Worm (Caenorhabditis elegans) whole organism, L4 larva: ENCODE results near the gene R05G9.1.

Experiments
- F26F4.8 ChIP-seq: fragments of 200-800 bp; sonication (Bioruptor generic); conservative IDR thresholded peaks from 2 replicates; pipeline ENCODE4 v1.3.6; 2022; ENCODE audit warnings: missing genetic modification characterization, missing compliant biosample characterization
- F37D6.2 ChIP-seq: sonication (generic microtip); optimal IDR thresholded peaks from 2 replicates; lab custom pipeline; 2016; ENCODE audit warnings: mild to moderate bottlenecking, missing genetic modification characterization, missing compliant biosample characterization
- F44E2.7 ChIP-seq: fragments of 200-800 bp; sonication (Bioruptor generic); IDR thresholded peaks from 2 replicates; pipeline ENCODE4 v2.1.2; 2022; ENCODE audit warnings: missing genetic modification characterization, missing compliant biosample characterization
- F49E8.2 ChIP-seq: sonication (generic microtip); optimal IDR thresholded peaks from 2 replicates; lab custom pipeline; 2016; ENCODE audit warnings: missing compliant biosample characterization, mild to moderate bottlenecking, missing genetic modification characterization, borderline replicate concordance
- T20F7.1 ChIP-seq: fragments of 200-800 bp; sonication (Bioruptor generic); optimal IDR thresholded peaks from 2 replicates; lab custom pipeline; 2018; ENCODE audit warnings: mild to moderate bottlenecking, missing genetic modification characterization, missing compliant biosample characterization
- Y105C5A.15 ChIP-seq: fragments of 200-800 bp; sonication (Bioruptor generic); IDR thresholded peaks from 2 replicates; pipeline ENCODE4 v1.3.6; 2022; ENCODE audit warnings: missing genetic modification characterization, missing compliant biosample characterization
- Y48G9A.11 ChIP-seq: fragments of 200-800 bp; sonication (Bioruptor generic); IDR thresholded peaks from 2 replicates; pipeline ENCODE4 v1.3.6; 2022; ENCODE audit warnings: missing genetic modification reagents, missing genetic modification characterization, missing compliant biosample characterization
- Y5F2A.4 ChIP-seq: fragments of 200-800 bp; sonication (Bioruptor generic); optimal IDR thresholded peaks from 2 replicates; lab custom pipeline; 2018; ENCODE audit warnings: mild to moderate bottlenecking, missing genetic modification characterization, missing compliant biosample characterization
- Y75B8A.6 ChIP-seq: fragments of 200-800 bp; sonication (Bioruptor generic); IDR thresholded peaks from 2 replicates; pipeline ENCODE4 v1.3.6; 2022; ENCODE audit warnings: missing genetic modification reagents, missing genetic modification characterization, missing compliant biosample characterization
- arid-1 ChIP-seq: fragments of 200-800 bp; sonication (Bioruptor generic); conservative IDR thresholded peaks from 2 replicates; pipeline ENCODE4 v1.3.6; 2022; ENCODE audit warnings: missing genetic modification reagents, missing genetic modification characterization, missing compliant biosample characterization
- ceh-28 ChIP-seq: fragments of 150-350 bp; optimal IDR thresholded peaks from 2 replicates; lab custom pipeline; 2014; ENCODE audit warnings: missing biosample characterization, missing genetic modification reagents, missing genetic modification characterization
- ceh-82 ChIP-seq: sonication (generic microtip); optimal IDR thresholded peaks from 2 replicates; lab custom pipeline; 2017; ENCODE audit warnings: missing biosample characterization, missing genetic modification characterization
- ctbp-1 ChIP-seq: fragments of 200-800 bp; sonication (Bioruptor generic); IDR thresholded peaks from 2 replicates; pipeline ENCODE4 v1.3.6; 2022; ENCODE audit warnings: missing genetic modification reagents, missing genetic modification characterization, missing compliant biosample characterization
- daf-12 ChIP-seq: fragments of 150-350 bp; optimal IDR thresholded peaks from 2 replicates; lab custom pipeline; 2014; ENCODE audit warnings: missing biosample characterization, missing genetic modification reagents, missing genetic modification characterization
- daf-16 ChIP-seq, 3 experiments: sonication (generic microtip); optimal IDR thresholded peaks; 2 replicates each; lab custom pipeline; 2016 to 2017; ENCODE audit warnings: missing genetic modification characterization in 3 of 3, missing genetic modification reagents in 3 of 3, mild to moderate bottlenecking in 2 of 3, missing compliant biosample characterization in 2 of 3, missing biosample characterization in 1 of 3, moderate library complexity in 1 of 3
- dmd-9 ChIP-seq: fragments of 200-800 bp; sonication (Bioruptor generic); IDR thresholded peaks from 2 replicates; pipeline ENCODE4 v1.3.6; 2022; ENCODE audit warnings: missing genetic modification reagents, missing genetic modification characterization, missing compliant biosample characterization
- duxl-1 ChIP-seq: sonication (generic microtip); optimal IDR thresholded peaks from 2 replicates; lab custom pipeline; 2016; ENCODE audit warnings: mild to moderate bottlenecking, missing genetic modification characterization, moderate library complexity, missing compliant biosample characterization; ENCODE audit not compliant: poor library complexity
- egl-27 ChIP-seq: sonication (generic microtip); optimal IDR thresholded peaks from 3 replicates; lab custom pipeline; 2017; ENCODE audit warnings: missing biosample characterization, missing genetic modification reagents, missing genetic modification characterization
- egl-43 ChIP-seq: fragments of 200-800 bp; sonication (Bioruptor generic); IDR thresholded peaks from 2 replicates; pipeline ENCODE4 v1.3.6; 2022; ENCODE audit warnings: missing genetic modification reagents, missing genetic modification characterization, missing compliant biosample characterization
- fkh-10 ChIP-seq: fragments of 150-350 bp; optimal IDR thresholded peaks from 2 replicates; lab custom pipeline; 2014; ENCODE audit warnings: missing biosample characterization, missing genetic modification reagents, missing genetic modification characterization
- hif-1 ChIP-seq, 2 experiments: sonication (generic microtip); optimal IDR thresholded peaks; 2 replicates each; lab custom pipeline; 2016 to 2017; ENCODE audit warnings: missing compliant biosample characterization in 2 of 2, missing genetic modification characterization in 2 of 2, missing genetic modification reagents in 2 of 2, missing genotype in 2 of 2, mild to moderate bottlenecking in 1 of 2
- lim-7 ChIP-seq: fragments of 200-800 bp; sonication (Bioruptor generic); IDR thresholded peaks from 2 replicates; pipeline ENCODE4 v1.3.6; 2022; ENCODE audit warnings: missing genetic modification characterization, missing compliant biosample characterization
- lin-1 ChIP-seq: fragments of 200-800 bp; sonication (Bioruptor generic); IDR thresholded peaks from 2 replicates; pipeline ENCODE4 v1.3.6; 2022; ENCODE audit warnings: missing genetic modification reagents, missing genetic modification characterization, missing compliant biosample characterization
- lin-29 ChIP-seq: fragments of 200-800 bp; sonication (Bioruptor generic); IDR thresholded peaks from 2 replicates; pipeline ENCODE4 v1.3.6; 2022; ENCODE audit warnings: missing genetic modification reagents, missing genetic modification characterization, missing compliant biosample characterization
- lin-38 ChIP-seq: fragments of 200-800 bp; sonication (Bioruptor generic); IDR thresholded peaks from 2 replicates; pipeline ENCODE4 v1.3.6; 2022; ENCODE audit warnings: missing genetic modification reagents, missing genetic modification characterization, missing compliant biosample characterization
- lin-39 ChIP-seq: fragments of 150-350 bp; optimal IDR thresholded peaks from 2 replicates; lab custom pipeline; 2014; ENCODE audit warnings: missing biosample characterization, missing genetic modification reagents, missing genetic modification characterization
- lsy-2 ChIP-seq, 2 experiments: fragments of 150-350 bp in 1 of 2; sonication (generic microtip) in 1 of 2; optimal IDR thresholded peaks; 2 replicates each; lab custom pipeline; 2014 to 2017; ENCODE audit warnings: missing biosample characterization in 2 of 2, missing genetic modification characterization in 2 of 2
- madf-9 ChIP-seq: fragments of 200-800 bp; sonication (Bioruptor generic); conservative IDR thresholded peaks from 2 replicates; pipeline ENCODE4 v1.3.6; 2022; ENCODE audit warnings: missing genetic modification reagents, missing genetic modification characterization, missing compliant biosample characterization
- mep-1 ChIP-seq: fragments of 150-350 bp; sonication (generic microtip); optimal IDR thresholded peaks from 3 replicates; lab custom pipeline; 2014; ENCODE audit warnings: missing biosample characterization, missing genetic modification characterization
- mes-2 ChIP-seq: sonication (generic microtip); optimal IDR thresholded peaks from 2 replicates; lab custom pipeline; 2016; ENCODE audit warnings: missing genotype, mild to moderate bottlenecking, missing genetic modification characterization, missing compliant biosample characterization; ENCODE audit not compliant: poor library complexity, severe bottlenecking
- mxl-2 ChIP-seq: fragments of 200-800 bp; sonication (Bioruptor generic); conservative IDR thresholded peaks from 2 replicates; pipeline ENCODE4 v1.3.6; 2022; ENCODE audit warnings: missing genetic modification reagents, missing genetic modification characterization, missing compliant biosample characterization
- nhr-10 ChIP-seq: fragments of 150-350 bp; optimal IDR thresholded peaks from 2 replicates; lab custom pipeline; 2014; ENCODE audit warnings: missing biosample characterization, missing genetic modification characterization
- nhr-42 ChIP-seq: fragments of 200-800 bp; sonication (Bioruptor generic); IDR thresholded peaks from 2 replicates; pipeline ENCODE4 v1.3.6; 2022; ENCODE audit warnings: missing genetic modification characterization, missing compliant biosample characterization
- nhr-48 ChIP-seq: sonication (generic microtip); optimal IDR thresholded peaks from 2 replicates; lab custom pipeline; 2016; ENCODE audit warnings: mild to moderate bottlenecking, missing genetic modification characterization, missing compliant biosample characterization
- nhr-77 ChIP-seq: fragments of 150-350 bp; optimal IDR thresholded peaks from 2 replicates; lab custom pipeline; 2014; ENCODE audit warnings: missing biosample characterization, missing genetic modification characterization
- php-3 ChIP-seq: fragments of 200-800 bp; sonication (Bioruptor generic); IDR thresholded peaks from 2 replicates; pipeline ENCODE4 v1.3.6; 2022; ENCODE audit warnings: missing genetic modification reagents, missing genetic modification characterization, missing compliant biosample characterization
- pqm-1 ChIP-seq: sonication (generic microtip); optimal IDR thresholded peaks from 2 replicates; lab custom pipeline; 2017; ENCODE audit warnings: missing biosample characterization, missing genetic modification characterization
- saeg-2 ChIP-seq: fragments of 200-800 bp; sonication (Bioruptor generic); IDR thresholded peaks from 2 replicates; pipeline ENCODE4 v1.3.6; 2022; ENCODE audit warnings: missing genetic modification reagents, missing genetic modification characterization, missing compliant biosample characterization
- skn-1 ChIP-seq: fragments of 150-350 bp; optimal IDR thresholded peaks from 2 replicates; lab custom pipeline; 2014; ENCODE audit warnings: missing biosample characterization, missing genetic modification characterization
- snpc-1.2 ChIP-seq: fragments of 200-800 bp; sonication (Bioruptor generic); IDR thresholded peaks from 2 replicates; pipeline ENCODE4 v1.3.6; 2022; ENCODE audit warnings: missing genetic modification reagents, missing genetic modification characterization, missing compliant biosample characterization
- tra-1 ChIP-seq: fragments of 200-800 bp; sonication (Bioruptor generic); IDR thresholded peaks from 2 replicates; pipeline ENCODE4 v1.3.6; 2022; ENCODE audit warnings: missing genetic modification reagents, missing genetic modification characterization, missing compliant biosample characterization
- unc-130 ChIP-seq: sonication (generic microtip); optimal IDR thresholded peaks from 2 replicates; lab custom pipeline; 2016; ENCODE audit warnings: missing genetic modification reagents, missing genetic modification characterization, missing compliant biosample characterization
- unc-62 ChIP-seq, 3 experiments: fragments of 150-350 bp in 1 of 3; sonication (generic microtip); optimal IDR thresholded peaks in 2 of 3; peaks in 1 of 3; 1 replicate in 1 of 3; 2 replicates in 2 of 3; lab custom pipeline; 2014 to 2017; ENCODE audit warnings: missing biosample characterization in 3 of 3, missing genetic modification characterization in 3 of 3, missing genetic modification reagents in 3 of 3, missing genotype in 1 of 3
- vab-7 ChIP-seq: fragments of 200-800 bp; sonication (Bioruptor generic); IDR thresholded peaks from 2 replicates; pipeline ENCODE4 v1.3.6; 2022; ENCODE audit warnings: missing genetic modification reagents, missing genetic modification characterization, missing compliant biosample characterization
- zip-11 ChIP-seq: fragments of 200-800 bp; sonication (Bioruptor generic); IDR thresholded peaks from 2 replicates; pipeline ENCODE4 v1.3.6; 2022; ENCODE audit warnings: missing genetic modification characterization, missing compliant biosample characterization
- ztf-7 ChIP-seq: fragments of 150-350 bp; optimal IDR thresholded peaks from 2 replicates; lab custom pipeline; 2014; ENCODE audit warnings: missing biosample characterization, missing genetic modification characterization

R05G9.1 gene

DNA sequence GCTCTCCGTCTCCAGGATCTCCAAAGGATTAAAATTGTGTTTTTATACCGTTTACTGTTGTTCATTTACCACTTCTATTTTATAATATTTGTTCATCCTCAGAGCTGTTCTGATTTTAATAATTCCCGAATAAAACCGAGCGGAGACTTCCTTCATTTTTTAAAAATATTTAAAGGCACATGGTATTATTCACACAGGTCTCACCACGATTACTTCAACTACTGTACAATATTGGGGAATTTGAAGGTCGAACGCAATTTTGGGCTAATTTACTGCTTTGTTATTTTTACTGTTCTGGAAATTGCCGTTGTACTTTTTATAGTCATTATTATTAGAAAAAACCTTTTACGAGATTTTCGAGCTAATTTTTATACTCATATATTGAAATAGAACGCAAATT, 11.8 kb upstream of the R05G9.1 start (continued):
- peak; percentile 63 for TF ChIP-seq snpc-1.2 (GFP tag; lab: Robert Waterston, UW)
- TF ChIP-seq skn-1 (tag; lab: Kevin White, UChicago): no peak
- no peak for TF ChIP-seq egl-27
- TF ChIP-seq unc-62 (GFP tag; optimal IDR thresholded peaks at IDR 0.05 in 1 of 2; lab: Kevin White, UChicago): no peak
- TF ChIP-seq unc-62 (tag; optimal IDR thresholded peaks at IDR 0.05; lab: Kevin White, UChicago): no peak
- TF ChIP-seq lin-29: no peak
- TF ChIP-seq lsy-2 (tag; optimal IDR thresholded peaks at IDR 0.05; lab: Kevin White, UChicago): no peak
- no peak for TF ChIP-seq saeg-2
- no peak for TF ChIP-seq F44E2.7 (GFP tag; lab: Robert Waterston, UW)
- TF ChIP-seq Y48G9A.11 (GFP tag; lab: Robert Waterston, UW): peak; percentile 56; the same call in 1 of the 2 replicates
- TF ChIP-seq, all 104 proteins: peak for 12

DNA sequence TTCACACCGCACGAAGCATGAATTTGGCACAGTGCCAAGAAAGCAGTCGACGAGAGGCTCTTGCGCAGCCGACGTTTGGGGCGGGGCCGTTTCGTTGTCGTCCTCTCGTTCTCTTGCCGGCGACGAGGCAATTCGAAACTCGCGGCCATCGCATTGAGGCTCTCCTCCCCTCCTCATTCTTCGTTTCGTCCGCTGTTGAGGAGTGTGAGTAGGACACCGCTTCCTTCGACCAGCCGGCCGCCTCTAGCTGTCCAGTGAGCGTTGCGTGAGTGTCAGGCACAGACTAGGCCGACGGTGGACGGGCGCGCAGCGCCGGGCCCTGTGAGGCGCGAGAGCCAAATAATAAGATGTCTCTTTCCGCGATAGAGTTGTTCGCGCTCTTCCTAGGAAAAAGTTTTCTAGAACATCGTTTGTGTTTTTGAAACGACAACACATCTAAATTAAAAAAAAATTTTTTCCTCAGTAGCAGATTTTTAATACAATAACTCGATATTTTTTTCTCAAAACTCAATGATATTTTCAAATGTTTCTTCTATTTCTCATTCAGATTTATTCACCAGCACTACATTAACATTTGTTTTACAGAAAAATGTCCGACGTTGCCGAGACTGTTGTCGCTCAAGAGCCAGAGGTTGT, 11.0 kb upstream of the R05G9.1 start, which contains the start of the genes T28D9.11 and T28D9.1:
Gene T28D9.11, minus strand, starts transcription at position 177 of the 636 bp plus-strand sequence.
Gene T28D9.1, plus strand, starts transcription at position 586 of the 636 bp plus-strand sequence.
- TF ChIP-seq ztf-7 (tag; lab: Kevin White, UChicago): no peak
- TF ChIP-seq hif-1 (tag; optimal IDR thresholded peaks at IDR 0.05; lab: Kevin White, UChicago): peak in 1 of 2 experiments; percentile 58
- no peak for TF ChIP-seq tra-1 (GFP tag; lab: Robert Waterston, UW)
- no peak for TF ChIP-seq mxl-2 (GFP tag; lab: Robert Waterston, UW)
- no peak for TF ChIP-seq dmd-9 (GFP tag; lab: Robert Waterston, UW)
- no peak for TF ChIP-seq nhr-77
- TF ChIP-seq fkh-10 (GFP tag; lab: Kevin White, UChicago): peak; percentile 77
- TF ChIP-seq F26F4.8 (GFP tag; lab: Robert Waterston, UW): no peak
- no peak for TF ChIP-seq Y75B8A.6 (GFP tag; lab: Robert Waterston, UW)
- no peak for TF ChIP-seq daf-16 (GFP tag; optimal IDR thresholded peaks at IDR 0.05; lab: Kevin White, UChicago)
- TF ChIP-seq daf-16 (tag; optimal IDR thresholded peaks at IDR 0.05; lab: Kevin White, UChicago): no peak
- TF ChIP-seq lin-39 (tag; lab: Kevin White, UChicago): no peak
- TF ChIP-seq Y105C5A.15: no peak
- no peak for TF ChIP-seq Y5F2A.4
- TF ChIP-seq ctbp-1 (GFP tag; lab: Robert Waterston, UW): peak; percentile 73
- TF ChIP-seq mes-2: peak; percentile 61
- TF ChIP-seq arid-1: no peak
- no peak for TF ChIP-seq lin-1 (GFP tag; lab: Robert Waterston, UW)
- peak; percentile 41; the same call in 1 of the 2 replicates for TF ChIP-seq vab-7 (GFP tag; lab: Robert Waterston, UW)
- no peak for TF ChIP-seq zip-11 (GFP tag; lab: Robert Waterston, UW)
- no peak for TF ChIP-seq ceh-28
- no peak for TF ChIP-seq T20F7.1
- TF ChIP-seq daf-12 (tag; lab: Kevin White, UChicago): no peak
- no peak for TF ChIP-seq F49E8.2
- 0 out of 2 replicates have a peak, but pooled peaks have one; percentile 36 for TF ChIP-seq php-3 (GFP tag; lab: Robert Waterston, UW)
- TF ChIP-seq lsy-2 (tag; optimal IDR thresholded peaks at IDR 0.05; lab: Kevin White, UChicago): peak; percentile 70 to 77
- TF ChIP-seq madf-9: no peak
- TF ChIP-seq lin-38: peak; percentile 44
- no peak for TF ChIP-seq egl-27
- TF ChIP-seq nhr-48 (tag; lab: Kevin White, UChicago): peak; percentile 8
- TF ChIP-seq skn-1 (tag; lab: Kevin White, UChicago): no peak
- peak; percentile 71 for TF ChIP-seq F37D6.2 (tag; lab: Kevin White, UChicago)
- TF ChIP-seq nhr-42 (GFP tag; lab: Robert Waterston, UW): peak; percentile 60; the same call in 1 of the 2 replicates
- no peak for TF ChIP-seq unc-130 (GFP tag; lab: Kevin White, UChicago)
- TF ChIP-seq ceh-82 (tag; lab: Kevin White, UChicago): no peak
- TF ChIP-seq unc-62 (GFP tag; optimal IDR thresholded peaks at IDR 0.05 in 1 of 2; lab: Kevin White, UChicago): peak in 1 of 2 experiments; percentile 48
- TF ChIP-seq unc-62 (tag; optimal IDR thresholded peaks at IDR 0.05; lab: Kevin White, UChicago): no peak
- TF ChIP-seq duxl-1: no peak
- TF ChIP-seq lim-7 (GFP tag; lab: Robert Waterston, UW): peak; percentile 71
- TF ChIP-seq snpc-1.2 (GFP tag; lab: Robert Waterston, UW): 0 out of 2 replicates have a peak, but pooled peaks have one; percentile 23
- TF ChIP-seq nhr-10: no peak
- peak; percentile 82 for TF ChIP-seq egl-43 (GFP tag; lab: Robert Waterston, UW)
- no peak for TF ChIP-seq pqm-1 (tag; lab: Kevin White, UChicago)
- TF ChIP-seq mep-1 (tag; lab: Kevin White, UChicago): peak; percentile 85
